Fruit fly (Drosophila melanogaster): ENCODE results near the gene CadN.

CadN gene

dm6 chr2L:17735547-17735958 is 42.6 kb downstream of the CadN start:
- no peak for TF ChIP-seq CG4318 (GFP tag; optimal IDR thresholded peaks at IDR 0.05)
- TF ChIP-seq CG10631 (GFP tag; optimal IDR thresholded peaks at IDR 0.05): no peak
- TF ChIP-seq achi (GFP tag; optimal IDR thresholded peaks at IDR 0.05): no peak
- TF ChIP-seq CG34406 (GFP tag; optimal IDR thresholded peaks at IDR 0.05): no peak
- TF ChIP-seq CG32006 (GFP tag; optimal IDR thresholded peaks at IDR 0.05): no peak
- peak; percentile 26 for TF ChIP-seq Eip78C (GFP tag)
- no peak for TF ChIP-seq fd59A (GFP tag; optimal IDR thresholded peaks at IDR 0.05)

dm6 chr2L:17734626-17735025 is 43.5 kb downstream of the CadN start:
- TF ChIP-seq CG10631 (GFP tag; optimal IDR thresholded peaks at IDR 0.05): no peak
- TF ChIP-seq CG6163 (GFP tag; IDR thresholded peaks at IDR 0.05): no peak
- TF ChIP-seq CG8632 (GFP tag; optimal IDR thresholded peaks at IDR 0.05): no peak
- no peak for TF ChIP-seq CG34406 (GFP tag; optimal IDR thresholded peaks at IDR 0.05)
- no peak for TF ChIP-seq CG7368 (GFP tag; optimal IDR thresholded peaks at IDR 0.05)
- TF ChIP-seq net (GFP tag; optimal IDR thresholded peaks at IDR 0.05): no peak
- TF ChIP-seq CG11294 (GFP tag; IDR thresholded peaks at IDR 0.05): no peak
- TF ChIP-seq Sox15 (GFP tag; optimal IDR thresholded peaks at IDR 0.05): no peak
- no peak for TF ChIP-seq CG15336 (GFP tag; IDR thresholded peaks at IDR 0.05)
- TF ChIP-seq CG8319 (GFP tag; optimal IDR thresholded peaks at IDR 0.05): no peak
- TF ChIP-seq acj6 (GFP tag; optimal IDR thresholded peaks at IDR 0.05): no peak
- no peak for TF ChIP-seq CG9139 (GFP tag; optimal IDR thresholded peaks at IDR 0.05)

dm6 chr2L:17721505-17721904 is 56.6 kb downstream of the CadN start:
- TF ChIP-seq Blimp-1 (GFP tag; optimal IDR thresholded peaks at IDR 0.05): no peak
- TF ChIP-seq CG6792 (GFP tag; optimal IDR thresholded peaks at IDR 0.05): no peak
- TF ChIP-seq CG15336 (GFP tag; IDR thresholded peaks at IDR 0.05): no peak
- no peak for TF ChIP-seq OdsH (GFP tag; optimal IDR thresholded peaks at IDR 0.05)

- TF ChIP-seq CG16779 (tag; optimal IDR thresholded peaks at IDR 0.05): no peak
- TF ChIP-seq salr (GFP tag; optimal IDR thresholded peaks at IDR 0.05): no peak
- no peak for TF ChIP-seq CG1621 (tag; optimal IDR thresholded peaks at IDR 0.05)
- TF ChIP-seq Hr39 (GFP tag; optimal IDR thresholded peaks at IDR 0.05): no peak
- no peak for TF ChIP-seq CG10669 (GFP tag; optimal IDR thresholded peaks at IDR 0.05)
- no peak for TF ChIP-seq CG6808 (GFP tag; optimal IDR thresholded peaks at IDR 0.05)
- TF ChIP-seq Eip93F (GFP tag; optimal IDR thresholded peaks at IDR 0.05): no peak
- no peak for TF ChIP-seq CG6163 (GFP tag; IDR thresholded peaks at IDR 0.05)
- TF ChIP-seq CG34406 (GFP tag; optimal IDR thresholded peaks at IDR 0.05): no peak
- no peak for TF ChIP-seq Sox102F (GFP tag; optimal IDR thresholded peaks at IDR 0.05)
- TF ChIP-seq Ets21C (GFP tag; optimal IDR thresholded peaks at IDR 0.05): no peak
- TF ChIP-seq fkh (GFP tag; optimal IDR thresholded peaks at IDR 0.05): no peak
- no peak for TF ChIP-seq CG8632 (GFP tag; optimal IDR thresholded peaks at IDR 0.05)
- TF ChIP-seq Met (GFP tag; optimal IDR thresholded peaks at IDR 0.05): no peak
- TF ChIP-seq CG11762 (GFP tag; optimal IDR thresholded peaks at IDR 0.05; ENCODE audit: insufficient read depth): no peak
- TF ChIP-seq topi (GFP tag; optimal IDR thresholded peaks at IDR 0.05): no peak
- TF ChIP-seq lz (GFP tag; optimal IDR thresholded peaks at IDR 0.05): no peak
- TF ChIP-seq svp (GFP tag): no peak
- no peak for TF ChIP-seq CG6276 (GFP tag; optimal IDR thresholded peaks at IDR 0.05)
- TF ChIP-seq Gug (GFP tag; IDR thresholded peaks at IDR 0.05): no peak
Measured at dm6 chr2L:17715564-17716240, 62.4 kb downstream of the CadN start.

All from whole organism, prepupa.